Fruit fly (Drosophila melanogaster): ENCODE results near the gene Sfp65A.

Sfp65A gene

DNA sequence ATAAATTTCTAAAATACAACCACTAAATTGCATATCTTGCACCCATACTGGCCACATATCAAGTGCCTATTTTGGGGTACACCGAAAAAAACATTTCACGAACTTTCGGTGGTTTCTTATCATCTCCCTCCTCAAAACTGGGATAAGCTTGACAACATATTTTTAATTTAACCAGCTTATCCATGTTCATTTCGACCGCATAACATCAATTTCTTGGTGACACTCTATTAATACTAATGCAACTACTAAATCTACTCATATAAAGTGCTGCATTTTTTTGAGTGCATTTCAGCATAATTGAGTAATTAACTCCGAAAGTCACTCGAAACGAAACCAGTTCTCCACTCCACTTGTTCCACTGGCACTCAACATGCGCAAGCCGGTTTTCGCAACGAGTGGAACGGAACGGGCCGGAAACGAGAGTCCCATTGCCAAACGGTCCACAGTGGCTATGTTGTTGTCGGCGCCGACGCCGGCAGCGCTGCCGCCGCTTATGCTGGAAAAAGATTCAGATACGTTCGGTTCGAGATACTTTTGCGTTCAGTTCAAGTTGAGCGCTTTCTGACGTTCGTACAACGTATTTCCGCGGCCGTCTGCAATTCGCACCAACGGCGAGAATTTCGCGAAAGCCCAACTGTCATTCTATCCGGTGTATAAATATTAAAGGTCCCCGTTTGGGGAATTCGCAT lies 50.1 kb downstream of the Sfp65A start, which contains the start of gene CG42747 (continued):
- peak; percentile 82 for TF ChIP-seq Eip75B (GFP tag; optimal IDR thresholded peaks at IDR 0.05)
- TF ChIP-seq CG10631 (GFP tag; optimal IDR thresholded peaks at IDR 0.05), result peak; percentile 81
- peak; percentile 49; the same call in 1 of the 2 replicates for TF ChIP-seq Gug (GFP tag; IDR thresholded peaks at IDR 0.05)
- no peak for TF ChIP-seq fkh (GFP tag; optimal IDR thresholded peaks at IDR 0.05)
- TF ChIP-seq CG4318 (GFP tag; optimal IDR thresholded peaks at IDR 0.05), result peak; percentile 81
- peak; percentile 80 for TF ChIP-seq lz (GFP tag; optimal IDR thresholded peaks at IDR 0.05)
- peak; percentile 89 for TF ChIP-seq CG15336 (GFP tag; IDR thresholded peaks at IDR 0.05)
- TF ChIP-seq CG11762 (GFP tag; optimal IDR thresholded peaks at IDR 0.05; ENCODE audit: insufficient read depth), result peak; percentile 70
- TF ChIP-seq cyc (GFP tag; optimal IDR thresholded peaks at IDR 0.05), result peak; percentile 72
- TF ChIP-seq Met (GFP tag; optimal IDR thresholded peaks at IDR 0.05), result peak; percentile 87
- peak; percentile 22 for TF ChIP-seq Blimp-1 (GFP tag; optimal IDR thresholded peaks at IDR 0.05)
- TF ChIP-seq CG34406 (GFP tag; optimal IDR thresholded peaks at IDR 0.05), result peak; percentile 83
- peak; percentile 92 for TF ChIP-seq CG6276 (GFP tag; optimal IDR thresholded peaks at IDR 0.05)
- TF ChIP-seq Eip78C (GFP tag), result peak; percentile 96
- peak; percentile 68 for TF ChIP-seq CG31627 (GFP tag; optimal IDR thresholded peaks at IDR 0.05)
- peak; percentile 85 for TF ChIP-seq CG3919 (GFP tag; optimal IDR thresholded peaks at IDR 0.05)
- TF ChIP-seq ss (GFP tag; optimal IDR thresholded peaks at IDR 0.05), result peak; percentile 76 to 77
- peak; percentile 66 for TF ChIP-seq CG11902 (GFP tag; optimal IDR thresholded peaks at IDR 0.05)
- peak; percentile 86 for TF ChIP-seq CG8119 (GFP tag; IDR thresholded peaks at IDR 0.05)
- TF ChIP-seq vri (GFP tag; optimal IDR thresholded peaks at IDR 0.05), result peak; percentile 69
- peak; percentile 81 for TF ChIP-seq CG6792 (GFP tag; optimal IDR thresholded peaks at IDR 0.05)
- peak; percentile 84 for TF ChIP-seq Ets96B (tag; optimal IDR thresholded peaks at IDR 0.05)
- peak; percentile 78 for TF ChIP-seq spab (GFP tag; optimal IDR thresholded peaks at IDR 0.05)
- TF ChIP-seq Lpt (GFP tag; optimal IDR thresholded peaks at IDR 0.05), result peak; percentile 73
- peak; percentile 52 for TF ChIP-seq CG9139 (GFP tag; optimal IDR thresholded peaks at IDR 0.05)
- TF ChIP-seq CG6854 (GFP tag; optimal IDR thresholded peaks at IDR 0.05), result peak; percentile 24
- no peak for TF ChIP-seq Eip93F (GFP tag; optimal IDR thresholded peaks at IDR 0.05)
- peak; percentile 81 for TF ChIP-seq pdm3 (GFP tag; optimal IDR thresholded peaks at IDR 0.05)
- TF ChIP-seq net (GFP tag; optimal IDR thresholded peaks at IDR 0.05), result peak; percentile 82
- TF ChIP-seq dac (GFP tag; optimal IDR thresholded peaks at IDR 0.05), result peak; percentile 73
